Fruit fly (Drosophila melanogaster): ENCODE results near the gene CG15545.
A peak's percentile ranks its signal among the peaks of the same experiment; 100 is the strongest.

The CG15545 gene

dm6 chr3R:30909840-30910239 is 37.7 kb upstream of the CG15545 start (continued):
- peak; percentile 27; the same call in 1 of the 2 replicates for TF ChIP-seq CG8765 (GFP tag; IDR thresholded peaks at IDR 0.05)
- no peak for TF ChIP-seq CG17328 (GFP tag; IDR thresholded peaks at IDR 0.05)
- no peak for TF ChIP-seq CG9609 (GFP tag; optimal IDR thresholded peaks at IDR 0.05)
- no peak for TF ChIP-seq Drgx (GFP tag; IDR thresholded peaks at IDR 0.05)
- no peak for TF ChIP-seq knrl (GFP tag; IDR thresholded peaks at IDR 0.05; ENCODE audit: partially characterized antibody)
- TF ChIP-seq Awh (GFP tag; IDR thresholded peaks at IDR 0.05) = no peak
- TF ChIP-seq sens (GFP tag) = peak; percentile 72
- TF ChIP-seq Ada2b (GFP tag; IDR thresholded peaks at IDR 0.05) = no peak
- TF ChIP-seq Hsf (GFP tag; optimal IDR thresholded peaks at IDR 0.05) = no peak
- no peak for TF ChIP-seq slbo (GFP tag; IDR thresholded peaks at IDR 0.05)
- no peak for TF ChIP-seq CG17359 (tag; optimal IDR thresholded peaks at IDR 0.05)
- no peak for TF ChIP-seq CG34224 (GFP tag; IDR thresholded peaks at IDR 0.05; ENCODE audit: partially characterized antibody)
- no peak for TF ChIP-seq lilli (GFP tag; optimal IDR thresholded peaks at IDR 0.05)
- no peak for TF ChIP-seq toy (GFP tag; IDR thresholded peaks at IDR 0.05)
- no peak for TF ChIP-seq Fer1 (GFP tag; optimal IDR thresholded peaks at IDR 0.05)
- TF ChIP-seq en (GFP tag; optimal IDR thresholded peaks at IDR 0.05) = no peak
- TF ChIP-seq BtbVII (GFP tag; optimal IDR thresholded peaks at IDR 0.05) = no peak
- peak; percentile 35 for TF ChIP-seq CG2678 (tag; optimal IDR thresholded peaks at IDR 0.05)
- no peak for TF ChIP-seq Tbp (GFP tag; optimal IDR thresholded peaks at IDR 0.05)
- no peak for TF ChIP-seq CG8944 (GFP tag; optimal IDR thresholded peaks at IDR 0.05)
- TF ChIP-seq salm (tag; optimal IDR thresholded peaks at IDR 0.05) = no peak
- no peak for TF ChIP-seq CG13775 (GFP tag; optimal IDR thresholded peaks at IDR 0.05)
- no peak for TF ChIP-seq Oaz (GFP tag; IDR thresholded peaks at IDR 0.05)
- no peak for TF ChIP-seq yki (optimal IDR thresholded peaks at IDR 0.05)
- TF ChIP-seq CG12769 (tag; optimal IDR thresholded peaks at IDR 0.05) = no peak
- TF ChIP-seq kah (GFP tag; optimal IDR thresholded peaks at IDR 0.05) = no peak
- no peak for TF ChIP-seq amos (GFP tag; IDR thresholded peaks at IDR 0.05; ENCODE audit: partially characterized antibody)
- no peak for TF ChIP-seq da (GFP tag; optimal IDR thresholded peaks at IDR 0.05)
- no peak for TF ChIP-seq GATAe (GFP tag; conservative IDR thresholded peaks at IDR 0.05)
- TF ChIP-seq tna (GFP tag; IDR thresholded peaks at IDR 0.05; ENCODE audit: partially characterized antibody) = no peak
- TF ChIP-seq dmrt99B (tag; optimal IDR thresholded peaks at IDR 0.05) = peak; percentile 3
- no peak for TF ChIP-seq CG30431 (GFP tag; optimal IDR thresholded peaks at IDR 0.05)
- TF ChIP-seq BEAF-32 (GFP tag; optimal IDR thresholded peaks at IDR 0.05) = no peak
- no peak for TF ChIP-seq CG8478 (optimal IDR thresholded peaks at IDR 0.05)
- no peak for TF ChIP-seq gt (GFP tag; IDR thresholded peaks at IDR 0.05)
- no peak for TF ChIP-seq Atf-2 (GFP tag; optimal IDR thresholded peaks at IDR 0.05)
- no peak for TF ChIP-seq NFAT (GFP tag; IDR thresholded peaks at IDR 0.05)
- TF ChIP-seq CG7357 (GFP tag; IDR thresholded peaks at IDR 0.05) = no peak
- TF ChIP-seq CkIIα-i1 (GFP tag; IDR thresholded peaks at IDR 0.05) = no peak
- TF ChIP-seq NC2β (GFP tag; optimal IDR thresholded peaks at IDR 0.05) = no peak
- peak; percentile 51 for TF ChIP-seq Ptx1 (GFP tag; IDR thresholded peaks at IDR 0.05)
- no peak for TF ChIP-seq fu2 (GFP tag; optimal IDR thresholded peaks at IDR 0.05)
- no peak for TF ChIP-seq CG12155 (GFP tag; optimal IDR thresholded peaks at IDR 0.05)
- no peak for TF ChIP-seq Dip2 (GFP tag; IDR thresholded peaks at IDR 0.05)
- no peak for TF ChIP-seq Adf1 (GFP tag; IDR thresholded peaks at IDR 0.05)
- no peak for TF ChIP-seq CG11560 (tag; IDR thresholded peaks at IDR 0.05)
- TF ChIP-seq CG6765 (GFP tag; optimal IDR thresholded peaks at IDR 0.05) = no peak
- TF ChIP-seq sr (GFP tag; IDR thresholded peaks at IDR 0.05) = no peak
- no peak for TF ChIP-seq prd (optimal IDR thresholded peaks at IDR 0.05)
- peak; percentile 38; the same call in 1 of the 3 replicates for TF ChIP-seq prd (GFP tag; IDR thresholded peaks at IDR 0.05)
- TF ChIP-seq gsb (GFP tag; IDR thresholded peaks at IDR 0.05) = no peak
- TF ChIP-seq sisA (GFP tag; IDR thresholded peaks at IDR 0.05) = peak; percentile 9; the same call in 1 of the 2 replicates
- TF ChIP-seq Pdp1 (GFP tag; optimal IDR thresholded peaks at IDR 0.05) = no peak
- no peak for TF ChIP-seq CG5245 (GFP tag; optimal IDR thresholded peaks at IDR 0.05)
